In genomic region chr3R:8300928-8301752, dm6 we compare ENCODE assay signal across 1 fruit fly cellular context.
TF ChIP-seq lines count a peak whose summit lies in the region.

CG9626 (minus strand) TSS chr3R:8300978.
mRpL1 (plus strand) TSS chr3R:8301440.

TF ChIP-seq in whole organism, embryonic, 481 proteins besides CTCF, POLR2A, EP300 and RAD21 (continued from another document and continues in another):
- TF ChIP-seq Aef1 (GFP tag; IDR thresholded peaks at IDR 0.05; lab: Robert Waterston, UW) (no peak), CG10209 (GFP tag; optimal IDR thresholded peaks at IDR 0.05; lab: Kevin White, UChicago) (no peak), NC2β (GFP tag; optimal IDR thresholded peaks at IDR 0.05; lab: Kevin White, UChicago) (no peak), CkIIα-i1 (GFP tag; IDR thresholded peaks at IDR 0.05; lab: Robert Waterston, UW) (no peak), Dip2 (GFP tag; IDR thresholded peaks at IDR 0.05; lab: Robert Waterston, UW) (no peak), Deaf1 (tag; optimal IDR thresholded peaks at IDR 0.05; lab: Kevin White, UChicago) (peak; percentile 58), CG6254 (GFP tag; optimal IDR thresholded peaks at IDR 0.05; lab: Kevin White, UChicago) (no peak), C15 (GFP tag; IDR thresholded peaks at IDR 0.05; lab: Robert Waterston, UW) (no peak), CG30403 (GFP tag; optimal IDR thresholded peaks at IDR 0.05; lab: Kevin White, UChicago) (peak; percentile 12), Oaz (GFP tag; IDR thresholded peaks at IDR 0.05; lab: Robert Waterston, UW) (no peak), CG10147 (GFP tag; optimal IDR thresholded peaks at IDR 0.05; lab: Kevin White, UChicago) (no peak), CG12071 (GFP tag; optimal IDR thresholded peaks at IDR 0.05; lab: Kevin White, UChicago) (no peak), CG1529 (GFP tag; optimal IDR thresholded peaks at IDR 0.05; lab: Kevin White, UChicago) (no peak), CG14710 (tag; optimal IDR thresholded peaks at IDR 0.05; lab: Kevin White, UChicago) (peak; percentile 76), CG18262 (tag; optimal IDR thresholded peaks at IDR 0.05; lab: Kevin White, UChicago) (no peak), cad (GFP tag; optimal IDR thresholded peaks at IDR 0.05; lab: Kevin White, UChicago) (no peak), Atf3 (GFP tag; optimal IDR thresholded peaks at IDR 0.05; lab: Kevin White, UChicago) (no peak), CHES-1-like (GFP tag; optimal IDR thresholded peaks at IDR 0.05; lab: Kevin White, UChicago) (no peak), sd (tag; optimal IDR thresholded peaks at IDR 0.05; lab: Kevin White, UChicago) (peak; percentile 87), MESR4 (GFP tag; optimal IDR thresholded peaks at IDR 0.05; lab: Kevin White, UChicago) (peak; percentile 78), CG2889 (GFP tag; IDR thresholded peaks at IDR 0.05; lab: Robert Waterston, UW) (no peak), Dp (GFP tag; optimal IDR thresholded peaks at IDR 0.05; lab: Kevin White, UChicago) (peak; percentile 58), jing (GFP tag; optimal IDR thresholded peaks at IDR 0.05; lab: Kevin White, UChicago) (no peak), CG10959 (GFP tag; IDR thresholded peaks at IDR 0.05; lab: Robert Waterston, UW) (no peak), trh (GFP tag; optimal IDR thresholded peaks at IDR 0.05; lab: Kevin White, UChicago) (no peak), CG8388 (GFP tag; optimal IDR thresholded peaks at IDR 0.05; lab: Kevin White, UChicago) (no peak), CG18599 (GFP tag; optimal IDR thresholded peaks at IDR 0.05; lab: Kevin White, UChicago) (no peak), unc-4 (GFP tag; IDR thresholded peaks at IDR 0.05; lab: Robert Waterston, UW; ENCODE audit: partially characterized antibody) (no peak), ac (GFP tag; optimal IDR thresholded peaks at IDR 0.05; lab: Kevin White, UChicago) (no peak), wdn (GFP tag; IDR thresholded peaks at IDR 0.05; lab: Robert Waterston, UW) (no peak), Myb (GFP tag; optimal IDR thresholded peaks at IDR 0.05; lab: Kevin White, UChicago) (peak; percentile 99), Doc2 (GFP tag; IDR thresholded peaks at IDR 0.05; lab: Robert Waterston, UW) (no peak), cas (GFP tag; IDR thresholded peaks at IDR 0.05; lab: Robert Waterston, UW) (no peak), p53 (GFP tag; optimal IDR thresholded peaks at IDR 0.05; lab: Kevin White, UChicago) (peak; percentile 5), Mes4 (GFP tag; optimal IDR thresholded peaks at IDR 0.05; lab: Kevin White, UChicago) (no peak), lilli (GFP tag; optimal IDR thresholded peaks at IDR 0.05; lab: Kevin White, UChicago) (no peak), CG42726 (GFP tag; IDR thresholded peaks at IDR 0.05; lab: Robert Waterston, UW; ENCODE audit: partially characterized antibody) (no peak), H15 (GFP tag; IDR thresholded peaks at IDR 0.05; lab: Robert Waterston, UW) (no peak), lov (optimal IDR thresholded peaks at IDR 0.05; lab: Kevin White, UChicago) (no peak), lov (GFP tag; IDR thresholded peaks at IDR 0.05; lab: Robert Waterston, UW) (no peak), ab (GFP tag; optimal IDR thresholded peaks at IDR 0.05; lab: Kevin White, UChicago) (no peak), CG1792 (GFP tag; optimal IDR thresholded peaks at IDR 0.05; lab: Kevin White, UChicago) (no peak), CG5245 (GFP tag; optimal IDR thresholded peaks at IDR 0.05; lab: Kevin White, UChicago) (no peak), TFAM (GFP tag; optimal IDR thresholded peaks at IDR 0.05; lab: Kevin White, UChicago) (no peak), CG14441 (GFP tag; IDR thresholded peaks at IDR 0.05; lab: Robert Waterston, UW) (no peak), CG12744 (GFP tag; optimal IDR thresholded peaks at IDR 0.05; lab: Kevin White, UChicago) (no peak), HLHmδ (GFP tag; optimal IDR thresholded peaks at IDR 0.05; lab: Kevin White, UChicago) (no peak), Tbp (GFP tag; optimal IDR thresholded peaks at IDR 0.05; lab: Kevin White, UChicago) (no peak), ewg (GFP tag; optimal IDR thresholded peaks at IDR 0.05; lab: Kevin White, UChicago) (no peak), CG1024 (GFP tag; IDR thresholded peaks at IDR 0.05; lab: Robert Waterston, UW) (no peak), Dref (GFP tag; IDR thresholded peaks at IDR 0.05; lab: Robert Waterston, UW) (peak; percentile 42), Spps (tag; optimal IDR thresholded peaks at IDR 0.05; lab: Kevin White, UChicago) (no peak), CG14667 (GFP tag; IDR thresholded peaks at IDR 0.05; lab: Robert Waterston, UW) (no peak), amos (GFP tag; IDR thresholded peaks at IDR 0.05; lab: Robert Waterston, UW; ENCODE audit: partially characterized antibody) (peak; percentile 35; the same call in 1 of the 2 replicates), CG17612 (GFP tag; IDR thresholded peaks at IDR 0.05; lab: Robert Waterston, UW) (no peak), tup (GFP tag; optimal IDR thresholded peaks at IDR 0.05; lab: Kevin White, UChicago) (no peak), croc (GFP tag; conservative IDR thresholded peaks at IDR 0.05; lab: Robert Waterston, UW) (no peak), Sin3A (optimal IDR thresholded peaks at IDR 0.05; lab: Kevin White, UChicago) (peak; percentile 49), CG7786 (GFP tag; optimal IDR thresholded peaks at IDR 0.05; lab: Kevin White, UChicago) (peak; percentile 9), gsb (GFP tag; IDR thresholded peaks at IDR 0.05; lab: Robert Waterston, UW) (no peak), Ada2b (GFP tag; IDR thresholded peaks at IDR 0.05; lab: Robert Waterston, UW) (no peak), mirr (GFP tag; optimal IDR thresholded peaks at IDR 0.05; lab: Kevin White, UChicago) (no peak), vvl (GFP tag; IDR thresholded peaks at IDR 0.05; lab: Robert Waterston, UW) (no peak), insv (GFP tag; optimal IDR thresholded peaks at IDR 0.05; lab: Kevin White, UChicago) (peak in 1 of 2 experiments; percentile 53), CG11093 (GFP tag; IDR thresholded peaks at IDR 0.05; lab: Robert Waterston, UW) (no peak), dati (GFP tag; IDR thresholded peaks at IDR 0.05; lab: Robert Waterston, UW) (no peak), CG12219 (GFP tag; optimal IDR thresholded peaks at IDR 0.05; lab: Kevin White, UChicago) (no peak), H2.0 (GFP tag; IDR thresholded peaks at IDR 0.05; lab: Robert Waterston, UW) (no peak), CG14965 (GFP tag; optimal IDR thresholded peaks at IDR 0.05; lab: Kevin White, UChicago; ENCODE audit: borderline replicate concordance) (no peak), sob (GFP tag; IDR thresholded peaks at IDR 0.05; lab: Robert Waterston, UW) (peak; percentile 55; the same call in 1 of the 2 replicates), CG6654 (GFP tag; optimal IDR thresholded peaks at IDR 0.05; lab: Kevin White, UChicago) (no peak), CG11398 (GFP tag; optimal IDR thresholded peaks at IDR 0.05; lab: Kevin White, UChicago) (no peak), ash1 (GFP tag; optimal IDR thresholded peaks at IDR 0.05; lab: Kevin White, UChicago) (no peak), YL-1 (GFP tag; optimal IDR thresholded peaks at IDR 0.05; lab: Kevin White, UChicago) (peak; percentile 79), Meics (GFP tag; optimal IDR thresholded peaks at IDR 0.05; lab: Kevin White, UChicago) (peak; percentile 9), nau (GFP tag; optimal IDR thresholded peaks at IDR 0.05; lab: Kevin White, UChicago) (no peak), Nf-YB (GFP tag; optimal IDR thresholded peaks at IDR 0.05; lab: Kevin White, UChicago) (no peak), sna (GFP tag; IDR thresholded peaks at IDR 0.05; lab: Robert Waterston, UW; ENCODE audit: partially characterized antibody) (no peak), CG32532 (GFP tag; IDR thresholded peaks at IDR 0.05; lab: Robert Waterston, UW) (no peak), emc (GFP tag; optimal IDR thresholded peaks at IDR 0.05; lab: Kevin White, UChicago) (no peak), cwo (GFP tag; optimal IDR thresholded peaks at IDR 0.05; lab: Kevin White, UChicago) (no peak), Hsf (GFP tag; optimal IDR thresholded peaks at IDR 0.05; lab: Kevin White, UChicago) (peak; percentile 27), CG4820 (GFP tag; optimal IDR thresholded peaks at IDR 0.05; lab: Kevin White, UChicago) (no peak), tll (GFP tag; optimal IDR thresholded peaks at IDR 0.05; lab: Kevin White, UChicago) (peak in 1 of 2 experiments; percentile 89), her (GFP tag; optimal IDR thresholded peaks at IDR 0.05; lab: Kevin White, UChicago) (no peak), unpg (GFP tag; optimal IDR thresholded peaks at IDR 0.05; lab: Kevin White, UChicago) (no peak), bcd (GFP tag; optimal IDR thresholded peaks at IDR 0.05; lab: Kevin White, UChicago) (no peak), Optix (GFP tag; IDR thresholded peaks at IDR 0.05; lab: Robert Waterston, UW) (no peak), Gug (GFP tag; IDR thresholded peaks at IDR 0.05; lab: Robert Waterston, UW) (no peak), CG4424 (GFP tag; optimal IDR thresholded peaks at IDR 0.05; lab: Kevin White, UChicago) (no peak), rib (GFP tag; IDR thresholded peaks at IDR 0.05; lab: Robert Waterston, UW) (no peak), NK7.1 (GFP tag; optimal IDR thresholded peaks at IDR 0.05; lab: Kevin White, UChicago) (no peak), CG31224 (GFP tag; IDR thresholded peaks at IDR 0.05; lab: Robert Waterston, UW) (no peak), CG8281 (tag; optimal IDR thresholded peaks at IDR 0.05; lab: Kevin White, UChicago) (peak; percentile 75), peb (GFP tag; IDR thresholded peaks at IDR 0.05; lab: Robert Waterston, UW) (no peak), Scr (GFP tag; IDR thresholded peaks at IDR 0.05; lab: Robert Waterston, UW; ENCODE audit: partially characterized antibody) (peak; percentile 23; the same call in 1 of the 2 replicates), ap (GFP tag; IDR thresholded peaks at IDR 0.05; lab: Robert Waterston, UW) (no peak), CG1647 (GFP tag; optimal IDR thresholded peaks at IDR 0.05; lab: Kevin White, UChicago) (no peak), zen2 (GFP tag; IDR thresholded peaks at IDR 0.05; lab: Robert Waterston, UW; ENCODE audit: partially characterized antibody) (no peak), CG13296 (GFP tag; optimal IDR thresholded peaks at IDR 0.05; lab: Kevin White, UChicago) (no peak), corto (GFP tag; optimal IDR thresholded peaks at IDR 0.05; lab: Kevin White, UChicago) (no peak), crol (GFP tag; IDR thresholded peaks at IDR 0.05; lab: Robert Waterston, UW) (no peak), CG9727 (GFP tag; optimal IDR thresholded peaks at IDR 0.05; lab: Kevin White, UChicago) (no peak), grn (GFP tag; optimal IDR thresholded peaks at IDR 0.05; lab: Kevin White, UChicago) (no peak), Hr3 (GFP tag; optimal IDR thresholded peaks at IDR 0.05; lab: Kevin White, UChicago) (no peak), CG16779 (GFP tag; IDR thresholded peaks at IDR 0.05; lab: Robert Waterston, UW) (no peak), da (GFP tag; optimal IDR thresholded peaks at IDR 0.05; lab: Kevin White, UChicago) (no peak), HLH54F (GFP tag; optimal IDR thresholded peaks at IDR 0.05; lab: Kevin White, UChicago) (no peak), ind (GFP tag; optimal IDR thresholded peaks at IDR 0.05; lab: Kevin White, UChicago) (no peak), slp2 (GFP tag; optimal IDR thresholded peaks at IDR 0.05; lab: Kevin White, UChicago) (no peak), odd (GFP tag; optimal IDR thresholded peaks at IDR 0.05; lab: Kevin White, UChicago) (no peak), dm (GFP tag; optimal IDR thresholded peaks at IDR 0.05; lab: Kevin White, UChicago) (peak; percentile 69), CG8359 (GFP tag; optimal IDR thresholded peaks at IDR 0.05; lab: Kevin White, UChicago; ENCODE audit: borderline replicate concordance) (no peak), jumu (GFP tag; optimal IDR thresholded peaks at IDR 0.05; lab: Kevin White, UChicago) (peak; percentile 21), CG2678 (tag; optimal IDR thresholded peaks at IDR 0.05; lab: Kevin White, UChicago) (no peak), nom (GFP tag; optimal IDR thresholded peaks at IDR 0.05; lab: Kevin White, UChicago) (no peak), CG17385 (GFP tag; optimal IDR thresholded peaks at IDR 0.05; lab: Kevin White, UChicago) (no peak), Dbx (GFP tag; IDR thresholded peaks at IDR 0.05; lab: Robert Waterston, UW) (no peak), trem (tag; optimal IDR thresholded peaks at IDR 0.05; lab: Kevin White, UChicago) (peak; percentile 100), maf-S (GFP tag; optimal IDR thresholded peaks at IDR 0.05; lab: Kevin White, UChicago) (no peak), CG4617 (GFP tag; optimal IDR thresholded peaks at IDR 0.05; lab: Kevin White, UChicago; ENCODE audit: borderline replicate concordance) (peak; percentile 92), pita (GFP tag; optimal IDR thresholded peaks at IDR 0.05; lab: Kevin White, UChicago) (peak; percentile 94), Sox102F (GFP tag; optimal IDR thresholded peaks at IDR 0.05; lab: Kevin White, UChicago) (no peak), repo (GFP tag; optimal IDR thresholded peaks at IDR 0.05; lab: Kevin White, UChicago) (no peak), CG8478 (optimal IDR thresholded peaks at IDR 0.05; lab: Kevin White, UChicago) (no peak), Usf (GFP tag; optimal IDR thresholded peaks at IDR 0.05; lab: Kevin White, UChicago) (no peak), crp (GFP tag; optimal IDR thresholded peaks at IDR 0.05; lab: Kevin White, UChicago) (peak in 1 of 2 experiments; percentile 16), Adf1 (GFP tag; IDR thresholded peaks at IDR 0.05; lab: Robert Waterston, UW) (no peak), Med (GFP tag; lab: Kevin White, UChicago) (peak; percentile 86), CG12769 (tag; optimal IDR thresholded peaks at IDR 0.05; lab: Kevin White, UChicago) (peak; percentile 41), CG7271 (tag; optimal IDR thresholded peaks at IDR 0.05; lab: Kevin White, UChicago) (no peak), CG6813 (GFP tag; optimal IDR thresholded peaks at IDR 0.05; lab: Kevin White, UChicago) (no peak), CG9876 (GFP tag; optimal IDR thresholded peaks at IDR 0.05; lab: Kevin White, UChicago) (no peak), CG2712 (tag; optimal IDR thresholded peaks at IDR 0.05; lab: Kevin White, UChicago) (no peak), ro (GFP tag; IDR thresholded peaks at IDR 0.05; lab: Robert Waterston, UW) (no peak), esg (GFP tag; conservative IDR thresholded peaks at IDR 0.05; lab: Robert Waterston, UW) (no peak), ham (GFP tag; IDR thresholded peaks at IDR 0.05; lab: Robert Waterston, UW) (no peak), HHEX (GFP tag; optimal IDR thresholded peaks at IDR 0.05; lab: Kevin White, UChicago) (no peak), sr (GFP tag; IDR thresholded peaks at IDR 0.05; lab: Robert Waterston, UW) (no peak)
